Fruit fly (Drosophila melanogaster) whole organism, embryonic: ENCODE results near the gene Paris.

ENCODE experiments used
- CG10267 ChIP-seq: fragments of 200-800 bp; sonication (Bioruptor generic); optimal IDR thresholded peaks from 2 replicates; lab custom pipeline; 2018; ENCODE audit warnings: missing biosample characterization, mild to moderate bottlenecking, missing genetic modification characterization, moderate library complexity
- CG12769 ChIP-seq: fragments of 200-800 bp; sonication (Bioruptor generic); optimal IDR thresholded peaks from 2 replicates; lab custom pipeline; 2019; ENCODE audit warnings: missing biosample characterization, mild to moderate bottlenecking, missing genetic modification characterization, moderate library complexity
- CG9932 ChIP-seq: fragments of 200-800 bp; sonication (Bioruptor generic); IDR thresholded peaks from 2 replicates; pipeline ENCODE4 v1.3.6; 2022; ENCODE audit warnings: missing biosample characterization, missing genetic modification characterization
- kah ChIP-seq: fragments of 200-800 bp; sonication (Bioruptor generic); optimal IDR thresholded peaks from 2 replicates; lab custom pipeline; 2018; ENCODE audit warnings: missing biosample characterization, mild to moderate bottlenecking, missing genetic modification characterization
- yki ChIP-seq: fragments of >200 bp; optimal IDR thresholded peaks from 3 replicates; lab custom pipeline; 2018

dm6 chr2L:4416903-4417302, 46.5 kb upstream of the Paris start:
- no peak for TF ChIP-seq CG9932 (GFP tag; lab: Robert Waterston, UW)
- TF ChIP-seq CG10267 (tag; lab: Kevin White, UChicago), result no peak
- TF ChIP-seq kah (GFP tag; lab: Kevin White, UChicago), result no peak
- no peak for TF ChIP-seq CG12769 (tag; lab: Kevin White, UChicago)
- no peak for TF ChIP-seq yki (lab: Kevin White, UChicago)
